Worm (Caenorhabditis elegans) whole organism, young adult: ENCODE measurements around the gene ZK1290.13.

Experiments used
- B0336.3 ChIP-seq: fragments of 200-800 bp; sonication (Bioruptor generic); IDR thresholded peaks from 2 replicates; pipeline ENCODE4 v1.3.6; 2022; ENCODE audit warnings: missing genetic modification characterization, missing compliant biosample characterization
- F49E8.2 ChIP-seq: sonication (generic microtip); optimal IDR thresholded peaks from 3 replicates; lab custom pipeline; 2017; ENCODE audit warnings: missing genetic modification characterization, mild to moderate bottlenecking, missing compliant biosample characterization, antibody characterized with exemption, moderate library complexity; ENCODE audit not compliant: insufficient read depth
- Y53F4B.3 ChIP-seq: fragments of 200-800 bp; sonication (Bioruptor generic); IDR thresholded peaks from 2 replicates; pipeline ENCODE4 v1.3.6; 2022; ENCODE audit warnings: missing genetic modification reagents, missing genetic modification characterization, missing compliant biosample characterization
- Y53G8AR.9 ChIP-seq: fragments of 200-800 bp; sonication (Bioruptor generic); conservative IDR thresholded peaks from 2 replicates; pipeline ENCODE4 v1.3.6; 2022; ENCODE audit warnings: missing genetic modification reagents, missing genetic modification characterization, missing compliant biosample characterization
- Y67H2A.10 ChIP-seq: fragments of 200-800 bp; sonication (Bioruptor generic); conservative IDR thresholded peaks from 2 replicates; pipeline ENCODE4 v1.3.6; 2022; ENCODE audit warnings: missing genetic modification reagents, missing genetic modification characterization, missing compliant biosample characterization
- akir-1 ChIP-seq: fragments of 200-800 bp; sonication (Bioruptor generic); optimal IDR thresholded peaks from 2 replicates; lab custom pipeline; 2018; ENCODE audit warnings: mild to moderate bottlenecking, missing genetic modification characterization, moderate library complexity, missing compliant biosample characterization
- atf-7 ChIP-seq: sonication (generic microtip); optimal IDR thresholded peaks from 2 replicates; lab custom pipeline; 2017; ENCODE audit warnings: mild to moderate bottlenecking, missing genetic modification characterization, missing compliant biosample characterization
- bed-2 ChIP-seq: fragments of 200-800 bp; sonication (Bioruptor generic); IDR thresholded peaks from 2 replicates; pipeline ENCODE4 v1.3.6; 2022; ENCODE audit warnings: missing genetic modification reagents, missing genetic modification characterization, missing compliant biosample characterization
- ceh-100 ChIP-seq: fragments of 200-800 bp; sonication (Bioruptor generic); IDR thresholded peaks from 2 replicates; pipeline ENCODE4 v1.3.6; 2022; ENCODE audit warnings: missing genetic modification reagents, missing genetic modification characterization, missing compliant biosample characterization
- ceh-40 ChIP-seq: fragments of 200-800 bp; sonication (Bioruptor generic); IDR thresholded peaks from 2 replicates; pipeline ENCODE4 v1.3.6; 2022; ENCODE audit warnings: missing genetic modification characterization, missing compliant biosample characterization
- ceh-79 ChIP-seq: sonication (generic microtip); optimal IDR thresholded peaks from 2 replicates; lab custom pipeline; 2017; ENCODE audit warnings: mild to moderate bottlenecking, missing genetic modification characterization, missing compliant biosample characterization
- gei-17 ChIP-seq: fragments of 200-800 bp; sonication (Bioruptor generic); optimal IDR thresholded peaks from 2 replicates; lab custom pipeline; 2018; ENCODE audit warnings: mild to moderate bottlenecking, missing genetic modification characterization, missing compliant biosample characterization
- hrde-1 ChIP-seq: sonication (generic microtip); optimal IDR thresholded peaks from 2 replicates; lab custom pipeline; 2016; ENCODE audit warnings: missing genetic modification characterization, mild to moderate bottlenecking, missing compliant biosample characterization, moderate library complexity, missing genotype, missing genetic modification reagents, borderline replicate concordance
- lag-1 ChIP-seq: fragments of 200-800 bp; sonication (Bioruptor generic); IDR thresholded peaks from 2 replicates; pipeline ENCODE4 v1.3.6; 2022; ENCODE audit warnings: missing genetic modification reagents, missing genetic modification characterization, missing compliant biosample characterization
- lin-35 ChIP-seq, 3 experiments: fragments of 150-350 bp in 2 of 3; sonication (generic microtip) in 1 of 3; optimal IDR thresholded peaks; 2 replicates each; lab custom pipeline; 2014 to 2018; ENCODE audit warnings: missing biosample characterization in 3 of 3, missing genetic modification characterization in 3 of 3, missing genetic modification reagents in 3 of 3
- lin-54 ChIP-seq: fragments of 200-800 bp; sonication (Bioruptor generic); optimal IDR thresholded peaks from 2 replicates; lab custom pipeline; 2018; ENCODE audit warnings: mild to moderate bottlenecking, missing genetic modification characterization, missing compliant biosample characterization
- madf-8 ChIP-seq: fragments of 200-800 bp; sonication (Bioruptor generic); conservative IDR thresholded peaks from 2 replicates; pipeline ENCODE4 v1.3.6; 2022; ENCODE audit warnings: missing genetic modification reagents, missing genetic modification characterization, missing compliant biosample characterization
- mcd-1 ChIP-seq: fragments of 200-800 bp; sonication (Bioruptor generic); IDR thresholded peaks from 2 replicates; pipeline ENCODE4 v1.3.6; 2022; ENCODE audit warnings: missing genetic modification reagents, missing genetic modification characterization, missing compliant biosample characterization
- mel-28 ChIP-seq: sonication (generic microtip); optimal IDR thresholded peaks from 2 replicates; lab custom pipeline; 2016; ENCODE audit warnings: borderline replicate concordance, mild to moderate bottlenecking, missing genetic modification characterization, missing compliant biosample characterization
- nfya-2 ChIP-seq: fragments of 200-800 bp; sonication (Bioruptor generic); IDR thresholded peaks from 2 replicates; pipeline ENCODE4 v1.3.6; 2022; ENCODE audit warnings: missing genetic modification reagents, missing genetic modification characterization, missing compliant biosample characterization
- nhr-27 ChIP-seq: fragments of 200-800 bp; sonication (Bioruptor generic); optimal IDR thresholded peaks from 2 replicates; lab custom pipeline; 2018; ENCODE audit warnings: mild to moderate bottlenecking, missing genetic modification characterization, moderate library complexity, missing compliant biosample characterization
- nhr-80 ChIP-seq: sonication (generic microtip); optimal IDR thresholded peaks from 2 replicates; lab custom pipeline; 2016; ENCODE audit warnings: missing genetic modification characterization, missing compliant biosample characterization
- nhr-90 ChIP-seq: sonication (generic microtip); optimal IDR thresholded peaks from 2 replicates; lab custom pipeline; 2016; ENCODE audit warnings: missing genotype, mild to moderate bottlenecking, missing genetic modification characterization, missing compliant biosample characterization
- rec-8 ChIP-seq, 2 experiments: sonication (generic microtip); optimal IDR thresholded peaks; 2 replicates each; lab custom pipeline; 2016; ENCODE audit warnings: mild to moderate bottlenecking in 2 of 2, missing genetic modification characterization in 2 of 2, missing genetic modification reagents in 2 of 2, missing genotype in 2 of 2, missing biosample characterization in 1 of 2, missing compliant biosample characterization in 1 of 2, moderate library complexity in 1 of 2
- sea-2 ChIP-seq: fragments of 200-800 bp; sonication (Bioruptor generic); IDR thresholded peaks from 2 replicates; pipeline ENCODE4 v1.3.6; 2022; ENCODE audit warnings: missing genetic modification characterization, missing compliant biosample characterization
- snpc-1.3 ChIP-seq: sonication (generic microtip); optimal IDR thresholded peaks from 2 replicates; lab custom pipeline; 2017; ENCODE audit warnings: missing genetic modification characterization, mild to moderate bottlenecking, missing compliant biosample characterization, antibody characterized with exemption, moderate library complexity, missing genotype, missing genetic modification reagents; ENCODE audit not compliant: insufficient read depth
- somi-1 ChIP-seq: fragments of 200-800 bp; sonication (Bioruptor generic); optimal IDR thresholded peaks from 2 replicates; lab custom pipeline; 2018; ENCODE audit warnings: mild to moderate bottlenecking, missing genetic modification characterization, missing compliant biosample characterization
- zim-3 ChIP-seq: sonication (generic microtip); optimal IDR thresholded peaks from 2 replicates; lab custom pipeline; 2017; ENCODE audit warnings: mild to moderate bottlenecking, missing genetic modification characterization, moderate library complexity, missing compliant biosample characterization
- ztf-26 ChIP-seq: sonication (generic microtip); optimal IDR thresholded peaks from 2 replicates; lab custom pipeline; 2017; ENCODE audit warnings: missing genetic modification characterization, missing compliant biosample characterization
- ztf-28 ChIP-seq: fragments of 200-800 bp; sonication (Bioruptor generic); IDR thresholded peaks from 2 replicates; pipeline ENCODE4 v1.3.6; 2022; ENCODE audit warnings: missing genetic modification reagents, missing genetic modification characterization, missing compliant biosample characterization
- ztf-6 ChIP-seq: fragments of 200-800 bp; sonication (Bioruptor generic); IDR thresholded peaks from 2 replicates; pipeline ENCODE4 v1.3.6; 2022; ENCODE audit warnings: missing genetic modification reagents, missing genetic modification characterization, missing compliant biosample characterization

Gene ZK1290.13

DNA sequence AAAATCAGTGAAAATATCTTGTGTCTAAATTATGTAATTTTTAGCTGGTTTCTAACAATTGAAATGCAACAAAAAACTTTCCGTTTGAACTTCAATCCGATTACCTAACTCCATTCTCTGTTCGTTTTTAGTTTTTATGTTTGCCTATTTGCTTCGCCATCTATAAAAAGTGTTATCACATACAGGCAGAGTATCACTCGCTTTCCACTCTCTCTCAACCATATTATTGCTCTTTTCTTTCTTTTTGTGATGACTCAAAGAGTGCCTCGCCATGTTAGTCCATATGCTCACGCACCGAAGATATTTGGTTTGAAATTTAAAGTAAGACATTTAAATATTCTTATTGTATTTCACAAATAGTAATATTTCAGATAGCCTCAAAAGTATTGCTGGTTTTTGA, at the start of gene ZK1290.13:
TSS of gene ZK1290.13 (plus strand) at position 73 of the 400 bp plus-strand sequence.
- TF ChIP-seq ztf-26: no peak
- peak; percentile 48 for TF ChIP-seq nhr-80 (tag; lab: Kevin White, UChicago)
- TF ChIP-seq, all 124 proteins: peak for 1

DNA sequence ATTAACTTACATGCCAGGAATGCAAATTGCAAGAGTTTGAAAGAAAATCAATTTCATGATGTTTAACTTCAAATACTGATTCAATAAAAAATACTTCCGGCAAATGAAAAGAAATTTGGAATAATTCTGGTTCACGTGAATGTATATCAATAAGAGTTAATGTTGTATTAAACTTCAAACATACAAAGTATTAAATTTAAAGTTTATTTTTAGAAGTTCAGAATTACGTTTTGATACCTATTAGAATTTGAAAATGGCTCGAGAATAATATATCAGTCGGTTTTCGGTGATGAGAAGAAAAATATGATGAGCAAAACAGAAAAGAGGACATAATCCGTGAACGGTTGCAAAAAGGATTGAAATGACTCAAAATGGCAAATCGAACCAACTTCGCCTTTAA, 45.2 kb upstream of the ZK1290.13 start, which contains the start of gene D1022.9:
TSS of gene D1022.9 (minus strand) at position 101 of the 400 bp plus-strand sequence.
- no peak for TF ChIP-seq ceh-40 (GFP tag; lab: Robert Waterston, UW)
- TF ChIP-seq nhr-27 (tag; lab: Kevin White, UChicago): no peak
- TF ChIP-seq ztf-28 (GFP tag; lab: Robert Waterston, UW): no peak
- TF ChIP-seq Y67H2A.10: no peak
- TF ChIP-seq lag-1: no peak
- TF ChIP-seq lin-54 (GFP tag; lab: Kevin White, UChicago): no peak
- TF ChIP-seq Y53G8AR.9 (GFP tag; lab: Robert Waterston, UW): no peak

DNA sequence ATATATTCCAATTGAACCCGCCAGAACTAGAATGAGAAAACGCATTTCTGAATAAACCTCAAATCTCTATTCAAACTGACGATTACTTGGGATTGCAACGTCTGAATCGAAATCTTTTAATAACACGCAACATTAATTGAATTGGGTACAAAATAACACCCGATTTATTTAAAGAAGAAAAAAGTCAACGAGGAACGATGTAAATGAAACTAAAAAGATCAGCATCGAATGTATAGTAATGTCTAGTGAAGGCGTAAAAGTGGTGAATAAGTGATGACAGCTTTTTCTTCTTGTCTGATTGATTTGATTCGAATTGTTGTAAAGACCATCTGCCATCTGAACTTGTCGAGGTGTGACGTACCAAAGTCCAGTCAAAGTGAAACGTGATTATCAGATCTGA, 41.2 kb upstream of the ZK1290.13 start, which contains the start of gene nas-23:
TSS of gene nas-23 (minus strand) at position 101 of the 400 bp plus-strand sequence.
- TF ChIP-seq akir-1 (GFP tag; lab: Kevin White, UChicago): no peak
- TF ChIP-seq madf-8 (GFP tag; lab: Robert Waterston, UW): no peak
- no peak for TF ChIP-seq nhr-80 (tag; lab: Kevin White, UChicago)
- no peak for TF ChIP-seq Y53F4B.3 (GFP tag; lab: Robert Waterston, UW)
- no peak for TF ChIP-seq atf-7 (tag; lab: Kevin White, UChicago)
- TF ChIP-seq mel-28 (tag; lab: Kevin White, UChicago): no peak
- TF ChIP-seq snpc-1.3 (tag; lab: Kevin White, UChicago): no peak
- TF ChIP-seq zim-3: no peak
- TF ChIP-seq somi-1 (GFP tag; lab: Kevin White, UChicago): no peak
- no peak for TF ChIP-seq lin-35 (GFP tag; optimal IDR thresholded peaks at IDR 0.05; lab: Kevin White, UChicago)
- no peak for TF ChIP-seq ztf-28 (GFP tag; lab: Robert Waterston, UW)
- no peak for TF ChIP-seq Y67H2A.10
- no peak for TF ChIP-seq nfya-2 (GFP tag; lab: Robert Waterston, UW)
- no peak for TF ChIP-seq gei-17 (GFP tag; lab: Kevin White, UChicago)
- TF ChIP-seq rec-8 (tag; optimal IDR thresholded peaks at IDR 0.05; lab: Kevin White, UChicago): no peak
- TF ChIP-seq, all 124 proteins: peak for 0

DNA sequence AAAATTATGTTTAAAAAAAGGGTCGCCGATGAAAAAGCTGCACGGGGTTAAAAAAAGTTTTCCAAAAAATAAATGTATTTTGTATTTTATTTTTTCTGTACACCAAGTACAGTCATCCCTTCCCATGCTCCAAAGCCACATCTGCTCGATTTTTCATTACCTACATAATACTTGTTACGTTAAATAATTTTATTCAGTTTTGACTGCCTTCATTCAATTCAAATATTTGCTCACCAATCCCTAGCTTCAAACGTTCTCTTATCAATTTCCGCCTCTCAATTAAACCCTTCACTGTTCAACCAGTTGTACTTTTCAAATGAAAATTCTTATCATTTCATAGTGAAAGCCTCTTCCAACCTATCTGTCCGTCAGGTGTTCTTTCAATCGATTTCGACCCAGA, 40.7 kb upstream of the ZK1290.13 start, which contains the start of gene R10H1.1:
TSS of gene R10H1.1 (plus strand) at position 301 of the 400 bp plus-strand sequence.
- no peak for TF ChIP-seq hrde-1 (tag; lab: Kevin White, UChicago)
- no peak for TF ChIP-seq sea-2
- no peak for TF ChIP-seq ceh-79 (tag; lab: Kevin White, UChicago)
- TF ChIP-seq B0336.3: no peak
- TF ChIP-seq nhr-90 (tag; lab: Kevin White, UChicago): no peak
- TF ChIP-seq mcd-1 (GFP tag; lab: Robert Waterston, UW): no peak
- no peak for TF ChIP-seq rec-8 (tag; optimal IDR thresholded peaks at IDR 0.05; lab: Kevin White, UChicago)
- TF ChIP-seq ztf-6: no peak
- no peak for TF ChIP-seq madf-8 (GFP tag; lab: Robert Waterston, UW)
- no peak for TF ChIP-seq F49E8.2 (tag; lab: Kevin White, UChicago)
- TF ChIP-seq ceh-100 (GFP tag; lab: Robert Waterston, UW): no peak
- TF ChIP-seq bed-2 (GFP tag; lab: Robert Waterston, UW): no peak
